Worm (Caenorhabditis elegans) whole organism, midembryonic: Measurements from ENCODE around the gene eif-3.D.
A peak's percentile ranks its signal among the peaks of the same experiment; 100 is the strongest.

Experiments used
- T22C8.4 ChIP-seq: fragments of 200-800 bp; sonication (Bioruptor generic); IDR thresholded peaks from 2 replicates; pipeline ENCODE4 v1.3.6; 2022; ENCODE audit warnings: missing genetic modification characterization, missing compliant biosample characterization
- cog-1 ChIP-seq: sonication (generic microtip); optimal IDR thresholded peaks from 2 replicates; lab custom pipeline; 2016; ENCODE audit warnings: missing genetic modification characterization, missing compliant biosample characterization
- flt-1 ChIP-seq: fragments of 200-800 bp; sonication (Bioruptor generic); IDR thresholded peaks from 2 replicates; pipeline ENCODE4 v1.3.6; 2022; ENCODE audit warnings: missing genetic modification characterization, missing compliant biosample characterization
- klf-2 ChIP-seq: fragments of 200-800 bp; sonication (Bioruptor generic); conservative IDR thresholded peaks from 2 replicates; pipeline ENCODE4 v1.3.6; 2022; ENCODE audit warnings: missing genetic modification reagents, missing genetic modification characterization, missing compliant biosample characterization
- med-1 ChIP-seq: sonication (generic microtip); optimal IDR thresholded peaks from 2 replicates; lab custom pipeline; 2017; ENCODE audit warnings: missing genetic modification characterization, mild to moderate bottlenecking, missing compliant biosample characterization, antibody characterized with exemption, missing genetic modification reagents; ENCODE audit not compliant: insufficient read depth
- ref-1 ChIP-seq: fragments of 200-800 bp; sonication (Bioruptor generic); conservative IDR thresholded peaks from 2 replicates; pipeline ENCODE4 v1.3.6; 2022; ENCODE audit warnings: missing genetic modification reagents, missing genetic modification characterization, missing compliant biosample characterization
- tab-1 ChIP-seq: fragments of 200-800 bp; sonication (Bioruptor generic); IDR thresholded peaks from 2 replicates; pipeline ENCODE4 v1.3.6; 2022; ENCODE audit warnings: missing genetic modification characterization, missing compliant biosample characterization
- ztf-23 ChIP-seq: fragments of 200-800 bp; sonication (Bioruptor generic); IDR thresholded peaks from 2 replicates; pipeline ENCODE4 v1.3.6; 2022; ENCODE audit warnings: missing genetic modification reagents, missing genetic modification characterization, missing compliant biosample characterization
- ztf-29 ChIP-seq: fragments of 200-800 bp; sonication (Bioruptor generic); IDR thresholded peaks from 2 replicates; pipeline ENCODE4 v1.3.6; 2022; ENCODE audit warnings: missing genetic modification reagents, missing genetic modification characterization, missing compliant biosample characterization

DNA sequence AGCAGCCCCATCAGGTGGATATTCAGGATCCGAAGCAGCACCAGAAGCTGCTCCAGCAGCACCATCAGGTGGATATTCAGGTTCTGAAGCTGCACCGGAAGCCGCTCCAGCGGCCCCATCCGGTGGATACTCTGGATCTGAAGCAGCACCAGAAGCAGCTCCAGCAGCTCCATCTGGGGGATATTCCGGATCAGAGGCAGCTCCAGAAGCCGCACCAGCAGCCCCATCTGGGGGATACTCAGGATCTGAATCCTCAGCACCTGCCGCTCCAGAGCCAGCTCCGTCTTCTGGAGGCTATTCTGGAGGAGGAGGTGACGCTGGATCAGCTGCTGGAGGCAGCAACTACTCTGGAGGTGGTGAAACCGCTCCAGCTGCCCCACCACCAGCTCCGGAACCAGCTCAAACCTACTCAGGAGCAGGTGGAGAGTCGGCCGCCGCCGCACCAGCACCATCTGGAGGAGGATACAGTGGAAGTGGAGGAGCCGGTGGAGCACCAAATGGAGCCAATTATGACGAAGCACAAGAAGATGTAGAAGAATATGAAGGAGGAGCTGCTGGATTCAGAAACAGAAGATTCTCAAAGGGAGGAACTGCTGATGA lies 6.6 kb downstream of the eif-3.D start:
- no peak for TF ChIP-seq ztf-29
- no peak for TF ChIP-seq med-1
- no peak for TF ChIP-seq flt-1 (GFP tag; lab: Robert Waterston, UW)
- no peak for TF ChIP-seq klf-2 (GFP tag; lab: Robert Waterston, UW)
- TF ChIP-seq T22C8.4 (GFP tag; lab: Robert Waterston, UW) = no peak
- no peak for TF ChIP-seq tab-1 (GFP tag; lab: Robert Waterston, UW)
- TF ChIP-seq ref-1 (GFP tag; lab: Robert Waterston, UW) = no peak
- TF ChIP-seq ztf-23 = 0 out of 2 replicates have a peak, but pooled peaks have one; percentile 55
- TF ChIP-seq cog-1 (tag; lab: Kevin White, UChicago) = no peak
